Worm (Caenorhabditis elegans) whole organism, late embryonic: Measurements from ENCODE around the gene apn-1.

ENCODE experiments used
- C08G9.2 ChIP-seq: sonication (generic microtip); optimal IDR thresholded peaks from 2 replicates; lab custom pipeline; 2016; ENCODE audit warnings: mild to moderate bottlenecking, missing genetic modification characterization, moderate library complexity, missing compliant biosample characterization
- C38D4.7 ChIP-seq: fragments of 200-800 bp; sonication (Bioruptor generic); optimal IDR thresholded peaks from 2 replicates; lab custom pipeline; 2018; ENCODE audit warnings: mild to moderate bottlenecking, missing genetic modification characterization, moderate library complexity, missing compliant biosample characterization
- K09A11.1 ChIP-seq: sonication (generic microtip); optimal IDR thresholded peaks from 2 replicates; lab custom pipeline; 2017; ENCODE audit warnings: antibody characterized with exemption, mild to moderate bottlenecking, missing genetic modification characterization, missing compliant biosample characterization; ENCODE audit not compliant: insufficient read depth
- ahr-1 ChIP-seq: sonication (generic microtip); optimal IDR thresholded peaks from 2 replicates; lab custom pipeline; 2016; ENCODE audit warnings: missing genetic modification characterization, missing compliant biosample characterization
- ceh-18 ChIP-seq: sonication (generic microtip); optimal IDR thresholded peaks from 2 replicates; lab custom pipeline; 2016; ENCODE audit warnings: missing genetic modification characterization, missing compliant biosample characterization
- ceh-19 ChIP-seq: fragments of 200-800 bp; sonication (Bioruptor generic); optimal IDR thresholded peaks from 2 replicates; lab custom pipeline; 2018; ENCODE audit warnings: mild to moderate bottlenecking, missing genetic modification characterization, missing compliant biosample characterization
- ceh-2 ChIP-seq: sonication (generic microtip); optimal IDR thresholded peaks from 2 replicates; lab custom pipeline; 2016; ENCODE audit warnings: missing genotype, missing genetic modification characterization, missing compliant biosample characterization
- ceh-24 ChIP-seq: sonication (generic microtip); optimal IDR thresholded peaks from 2 replicates; lab custom pipeline; 2016; ENCODE audit warnings: mild to moderate bottlenecking, missing genetic modification characterization, missing compliant biosample characterization
- ceh-45 ChIP-seq: fragments of 200-800 bp; sonication (Bioruptor generic); IDR thresholded peaks from 2 replicates; pipeline ENCODE4 v1.3.6; 2022; ENCODE audit warnings: missing genetic modification reagents, missing genetic modification characterization, missing compliant biosample characterization
- ceh-48 ChIP-seq: sonication (generic microtip); optimal IDR thresholded peaks from 2 replicates; lab custom pipeline; 2016; ENCODE audit warnings: missing genetic modification characterization, inconsistent platforms, missing compliant biosample characterization
- ceh-6 ChIP-seq: fragments of 200-800 bp; sonication (Bioruptor generic); optimal IDR thresholded peaks from 2 replicates; lab custom pipeline; 2018; ENCODE audit warnings: mild to moderate bottlenecking, missing genetic modification characterization, missing compliant biosample characterization
- ceh-9 ChIP-seq: sonication (generic microtip); optimal IDR thresholded peaks from 2 replicates; lab custom pipeline; 2016; ENCODE audit warnings: mild to moderate bottlenecking, missing genetic modification characterization, inconsistent platforms, missing compliant biosample characterization
- che-1 ChIP-seq: sonication (generic microtip); optimal IDR thresholded peaks from 2 replicates; lab custom pipeline; 2016; ENCODE audit warnings: mild to moderate bottlenecking, missing genetic modification characterization, missing compliant biosample characterization
- elt-2 ChIP-seq: sonication (generic microtip); optimal IDR thresholded peaks from 2 replicates; lab custom pipeline; 2016; ENCODE audit warnings: missing genetic modification reagents, missing genetic modification characterization, missing compliant biosample characterization
- elt-4 ChIP-seq: sonication (generic microtip); optimal IDR thresholded peaks from 2 replicates; lab custom pipeline; 2016; ENCODE audit warnings: missing genetic modification characterization, missing compliant biosample characterization
- ets-4 ChIP-seq: sonication (generic microtip); optimal IDR thresholded peaks from 2 replicates; lab custom pipeline; 2016; ENCODE audit warnings: missing genetic modification characterization, missing compliant biosample characterization
- gmeb-2 ChIP-seq: sonication (generic microtip); optimal IDR thresholded peaks from 2 replicates; lab custom pipeline; 2016; ENCODE audit warnings: missing genetic modification characterization, inconsistent platforms, missing compliant biosample characterization
- lim-6 ChIP-seq: sonication (generic microtip); optimal IDR thresholded peaks from 2 replicates; lab custom pipeline; 2016; ENCODE audit warnings: missing genetic modification characterization, missing compliant biosample characterization
- madf-2 ChIP-seq: sonication (generic microtip); optimal IDR thresholded peaks from 2 replicates; lab custom pipeline; 2017; ENCODE audit warnings: missing genetic modification characterization, missing compliant biosample characterization
- nfya-1 ChIP-seq: sonication (generic microtip); optimal IDR thresholded peaks from 2 replicates; lab custom pipeline; 2017; ENCODE audit warnings: missing genetic modification characterization, mild to moderate bottlenecking, missing compliant biosample characterization, antibody characterized with exemption, moderate library complexity
- nhr-11 ChIP-seq: fragments of 150-350 bp; optimal IDR thresholded peaks from 2 replicates; lab custom pipeline; 2014; ENCODE audit warnings: missing biosample characterization, missing genetic modification characterization
- npax-4 ChIP-seq: sonication (generic microtip); optimal IDR thresholded peaks from 2 replicates; lab custom pipeline; 2016; ENCODE audit warnings: missing genetic modification characterization, missing compliant biosample characterization
- pat-9 ChIP-seq: fragments of 200-800 bp; sonication (Bioruptor generic); optimal IDR thresholded peaks from 2 replicates; lab custom pipeline; 2018; ENCODE audit warnings: mild to moderate bottlenecking, missing genetic modification characterization, moderate library complexity, missing compliant biosample characterization
- pax-1 ChIP-seq: fragments of 150-350 bp; optimal IDR thresholded peaks from 2 replicates; lab custom pipeline; 2014; ENCODE audit warnings: missing biosample characterization, missing genetic modification characterization
- pha-4 ChIP-seq: fragments of 150-350 bp; optimal IDR thresholded peaks from 2 replicates; lab custom pipeline; 2018; ENCODE audit warnings: missing biosample characterization, missing genetic modification reagents, missing genetic modification characterization
- pqm-1 ChIP-seq: sonication (generic microtip); optimal IDR thresholded peaks from 2 replicates; lab custom pipeline; 2016; ENCODE audit warnings: missing genetic modification characterization, missing compliant biosample characterization
- rnt-1 ChIP-seq: sonication (generic microtip); optimal IDR thresholded peaks from 2 replicates; lab custom pipeline; 2016; ENCODE audit warnings: missing genetic modification characterization, missing compliant biosample characterization
- sdc-2 ChIP-seq: sonication (generic microtip); optimal IDR thresholded peaks from 2 replicates; lab custom pipeline; 2016; ENCODE audit warnings: missing genotype, missing genetic modification characterization, missing compliant biosample characterization
- sox-2 ChIP-seq: fragments of 200-800 bp; sonication (Bioruptor generic); IDR thresholded peaks from 2 replicates; pipeline ENCODE4 v1.3.6; 2022; ENCODE audit warnings: missing genetic modification reagents, missing genetic modification characterization, missing compliant biosample characterization
- sox-4 ChIP-seq: sonication (generic microtip); optimal IDR thresholded peaks from 2 replicates; lab custom pipeline; 2017; ENCODE audit warnings: mild to moderate bottlenecking, missing genetic modification characterization, inconsistent platforms, missing compliant biosample characterization
- syd-9 ChIP-seq: sonication (generic microtip); optimal IDR thresholded peaks from 2 replicates; lab custom pipeline; 2016; ENCODE audit warnings: mild to moderate bottlenecking, missing genetic modification characterization, moderate library complexity, missing compliant biosample characterization
- tbx-2 ChIP-seq: sonication (generic microtip); optimal IDR thresholded peaks from 2 replicates; lab custom pipeline; 2016; ENCODE audit warnings: missing genetic modification characterization, missing compliant biosample characterization
- tbx-7 ChIP-seq: sonication (generic microtip); optimal IDR thresholded peaks from 2 replicates; lab custom pipeline; 2016; ENCODE audit warnings: missing genotype, missing genetic modification characterization, missing compliant biosample characterization
- ttx-3 ChIP-seq: sonication (generic microtip); optimal IDR thresholded peaks from 2 replicates; lab custom pipeline; 2016; ENCODE audit warnings: missing genetic modification reagents, missing genetic modification characterization, missing compliant biosample characterization
- unc-3 ChIP-seq, 2 experiments: fragments of 200-800 bp in 1 of 2; sonication (Bioruptor generic) in 1 of 2; sonication (generic microtip) in 1 of 2; conservative IDR thresholded peaks in 1 of 2; optimal IDR thresholded peaks in 1 of 2; 2 replicates each; pipeline versions ENCODE4 v1.3.6 to Lab custom; 2016 to 2022; ENCODE audit warnings: missing compliant biosample characterization in 2 of 2, missing genetic modification characterization in 2 of 2, missing genetic modification reagents in 1 of 2
- unc-55 ChIP-seq: sonication (generic microtip); optimal IDR thresholded peaks from 2 replicates; lab custom pipeline; 2017; ENCODE audit warnings: missing biosample characterization, missing genetic modification reagents, missing genetic modification characterization
- unc-86 ChIP-seq: sonication (generic microtip); optimal IDR thresholded peaks from 2 replicates; lab custom pipeline; 2016; ENCODE audit warnings: missing genetic modification characterization, missing compliant biosample characterization
- zip-5 ChIP-seq: sonication (generic microtip); optimal IDR thresholded peaks from 2 replicates; lab custom pipeline; 2016; ENCODE audit warnings: missing genetic modification characterization, missing compliant biosample characterization

Gene apn-1

DNA sequence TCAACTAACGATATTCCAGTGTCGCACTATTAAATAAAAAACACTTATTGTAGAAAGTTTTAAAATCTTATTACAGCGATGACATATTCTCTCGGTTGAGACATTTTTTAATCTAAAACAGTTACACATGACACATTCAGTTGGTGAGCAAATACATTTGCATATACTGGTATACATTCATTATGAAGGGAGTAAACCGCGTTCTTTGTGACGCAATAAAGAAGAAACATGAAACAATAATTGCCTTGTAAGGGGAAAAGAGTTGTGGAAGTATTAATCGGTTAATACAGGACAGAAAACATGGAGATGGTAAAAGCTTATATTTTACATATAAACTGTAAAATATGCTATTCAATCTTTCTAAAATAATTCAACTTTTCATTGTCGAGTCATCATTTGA, 4.0 kb downstream of the apn-1 start:
- TF ChIP-seq elt-2 (tag; lab: Kevin White, UChicago) (no peak), ceh-6 (GFP tag; lab: Kevin White, UChicago) (no peak), madf-2 (tag; lab: Kevin White, UChicago) (no peak), nhr-11 (tag; lab: Kevin White, UChicago) (no peak), che-1 (tag; lab: Kevin White, UChicago) (no peak), ceh-9 (no peak), unc-3 (GFP tag; conservative IDR thresholded peaks at IDR 0.05; lab: Robert Waterston, UW) (no peak), unc-3 (tag; optimal IDR thresholded peaks at IDR 0.05; lab: Kevin White, UChicago) (no peak), K09A11.1 (no peak), ahr-1 (tag; lab: Kevin White, UChicago) (no peak), nfya-1 (tag; lab: Kevin White, UChicago) (no peak)

ce11 chrII:8052172-8052571, 4.8 kb downstream of the apn-1 start:
- TF ChIP-seq pax-1 (tag; lab: Kevin White, UChicago) (no peak), ceh-9 (no peak), pat-9 (tag; lab: Kevin White, UChicago) (no peak), ceh-45 (GFP tag; lab: Robert Waterston, UW) (no peak), ceh-2 (no peak), unc-86 (no peak), C08G9.2 (tag; lab: Kevin White, UChicago) (no peak), ceh-24 (no peak), madf-2 (tag; lab: Kevin White, UChicago) (no peak), K09A11.1 (no peak), C38D4.7 (GFP tag; lab: Kevin White, UChicago) (no peak), elt-4 (tag; lab: Kevin White, UChicago) (no peak), tbx-7 (tag; lab: Kevin White, UChicago) (no peak), syd-9 (no peak), ceh-18 (no peak), pha-4 (tag; lab: Kevin White, UChicago) (no peak), ttx-3 (tag; lab: Kevin White, UChicago) (no peak), sox-4 (tag; lab: Kevin White, UChicago) (no peak), ets-4 (tag; lab: Kevin White, UChicago) (no peak), sox-2 (GFP tag; lab: Robert Waterston, UW) (no peak)
- TF ChIP-seq, all 69 proteins: peak for 0

- TF ChIP-seq rnt-1 (tag; lab: Kevin White, UChicago) = no peak
- no peak for TF ChIP-seq tbx-2
- TF ChIP-seq ets-4 (tag; lab: Kevin White, UChicago) = no peak
- TF ChIP-seq lim-6 (tag; lab: Kevin White, UChicago) = no peak
- no peak for TF ChIP-seq zip-5 (tag; lab: Kevin White, UChicago)
- TF ChIP-seq madf-2 (tag; lab: Kevin White, UChicago) = no peak
- no peak for TF ChIP-seq ceh-48 (tag; lab: Kevin White, UChicago)
- no peak for TF ChIP-seq gmeb-2
- TF ChIP-seq K09A11.1 = no peak
- TF ChIP-seq npax-4 (tag; lab: Kevin White, UChicago) = no peak
- no peak for TF ChIP-seq ceh-19 (GFP tag; lab: Kevin White, UChicago)
- TF ChIP-seq sdc-2 = no peak
- TF ChIP-seq pqm-1 (tag; lab: Kevin White, UChicago) = no peak
- no peak for TF ChIP-seq unc-55 (GFP tag; lab: Kevin White, UChicago)
- no peak for TF ChIP-seq ceh-45 (GFP tag; lab: Robert Waterston, UW)
- TF ChIP-seq, all 69 proteins: peak for 0
Observed at ce11 chrII:8052850-8053249, 5.5 kb downstream of the apn-1 start, which contains the start of gene T05H10.4. Gene T05H10.4, plus strand, starts transcription at chrII:8053150.
